Fruit fly (Drosophila melanogaster): ENCODE measurements around the gene sip2.

The sip2 gene

DNA sequence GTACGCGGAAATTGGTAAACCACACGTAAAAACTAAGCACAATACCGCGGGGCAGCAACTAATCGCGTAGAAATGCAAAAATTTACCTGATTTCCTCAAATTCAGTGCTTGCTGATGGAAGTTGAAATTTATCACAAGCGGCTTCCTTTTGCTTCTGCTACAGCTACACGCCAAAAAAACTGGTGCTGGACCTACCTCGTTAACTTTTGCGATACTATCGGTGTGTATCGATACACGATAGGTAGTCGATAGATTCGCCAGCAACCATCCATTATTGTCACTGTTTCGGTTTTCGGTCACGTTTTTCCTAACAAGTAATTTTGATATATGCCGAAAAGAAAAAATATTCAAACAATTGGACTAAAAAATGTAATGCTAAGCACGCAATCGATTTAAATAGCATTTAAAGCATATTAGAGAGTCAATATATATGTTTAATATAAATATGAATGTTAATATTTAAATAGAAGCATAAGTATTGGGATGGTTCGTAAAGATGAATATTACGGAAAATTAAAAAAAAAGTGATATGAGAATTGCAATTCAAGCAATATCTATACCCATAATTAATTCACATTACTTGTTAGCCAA is 3.6 kb upstream of the sip2 start, which contains the start of gene Sumo (continued):
- TF ChIP-seq ro (GFP tag; IDR thresholded peaks at IDR 0.05), result no peak
- no peak for TF ChIP-seq CG15011 (GFP tag; optimal IDR thresholded peaks at IDR 0.05)
- TF ChIP-seq trh (GFP tag; optimal IDR thresholded peaks at IDR 0.05), result no peak
- no peak for TF ChIP-seq grn (GFP tag; optimal IDR thresholded peaks at IDR 0.05)
- TF ChIP-seq tgo (GFP tag; IDR thresholded peaks at IDR 0.05), result no peak
- peak; percentile 4 for TF ChIP-seq dmrt11E (tag; optimal IDR thresholded peaks at IDR 0.05)
- TF ChIP-seq zen2 (GFP tag; IDR thresholded peaks at IDR 0.05; ENCODE audit: partially characterized antibody), result peak; percentile 99
- no peak for TF ChIP-seq CG6683 (GFP tag; optimal IDR thresholded peaks at IDR 0.05)
- no peak for TF ChIP-seq CG17328 (GFP tag; IDR thresholded peaks at IDR 0.05)
- no peak for TF ChIP-seq NK7.1 (GFP tag; optimal IDR thresholded peaks at IDR 0.05)
- TF ChIP-seq CG3407 (GFP tag; optimal IDR thresholded peaks at IDR 0.05), result no peak
- TF ChIP-seq PHDP (tag; optimal IDR thresholded peaks at IDR 0.05), result no peak
- TF ChIP-seq CG4328 (GFP tag; optimal IDR thresholded peaks at IDR 0.05), result no peak
- TF ChIP-seq CG15479 (GFP tag; optimal IDR thresholded peaks at IDR 0.05), result no peak
- no peak for TF ChIP-seq Mad (GFP tag; optimal IDR thresholded peaks at IDR 0.05)
- TF ChIP-seq CG8478 (optimal IDR thresholded peaks at IDR 0.05), result no peak
- TF ChIP-seq CG10321 (GFP tag; IDR thresholded peaks at IDR 0.05), result no peak
- no peak for TF ChIP-seq gro (GFP tag; optimal IDR thresholded peaks at IDR 0.05)
- no peak for TF ChIP-seq otp (GFP tag; IDR thresholded peaks at IDR 0.05)
- TF ChIP-seq CG10462 (GFP tag; optimal IDR thresholded peaks at IDR 0.05), result no peak
- no peak for TF ChIP-seq ftz-f1 (GFP tag; optimal IDR thresholded peaks at IDR 0.05)
- no peak for TF ChIP-seq CG4730 (GFP tag; IDR thresholded peaks at IDR 0.05)
- TF ChIP-seq Usf (GFP tag; optimal IDR thresholded peaks at IDR 0.05), result peak; percentile 25
- peak; percentile 94 for TF ChIP-seq CG13287 (GFP tag; IDR thresholded peaks at IDR 0.05; ENCODE audit: partially characterized antibody)
- peak; percentile 49 for TF ChIP-seq CG32532 (GFP tag; IDR thresholded peaks at IDR 0.05)
- 0 out of 2 replicates have a peak, but pooled peaks have one; percentile 13 for TF ChIP-seq E2f1 (GFP tag; IDR thresholded peaks at IDR 0.05)
- no peak for TF ChIP-seq Lim3 (GFP tag; IDR thresholded peaks at IDR 0.05)
- TF ChIP-seq CG3163 (GFP tag; optimal IDR thresholded peaks at IDR 0.05), result no peak
- peak; percentile 93 for TF ChIP-seq CG9932 (GFP tag; IDR thresholded peaks at IDR 0.05)
- no peak for TF ChIP-seq Doc2 (GFP tag; IDR thresholded peaks at IDR 0.05)
- TF ChIP-seq Lhr (GFP tag; optimal IDR thresholded peaks at IDR 0.05), result peak; percentile 15
- no peak for TF ChIP-seq CG10959 (GFP tag; IDR thresholded peaks at IDR 0.05)
- peak; percentile 93 for TF ChIP-seq unc-4 (GFP tag; IDR thresholded peaks at IDR 0.05; ENCODE audit: partially characterized antibody)
- no peak for TF ChIP-seq Ravus (GFP tag; IDR thresholded peaks at IDR 0.05)
- no peak for TF ChIP-seq exex (tag; optimal IDR thresholded peaks at IDR 0.05)
- TF ChIP-seq hth (optimal IDR thresholded peaks at IDR 0.05), result no peak
- no peak for TF ChIP-seq Dfd (GFP tag; optimal IDR thresholded peaks at IDR 0.05)
- TF ChIP-seq CG3995 (GFP tag; optimal IDR thresholded peaks at IDR 0.05), result peak; percentile 99
- peak; percentile 23 for TF ChIP-seq sug (tag; optimal IDR thresholded peaks at IDR 0.05)
- 0 out of 2 replicates have a peak, but pooled peaks have one; percentile 3 for TF ChIP-seq sisA (GFP tag; IDR thresholded peaks at IDR 0.05)
- no peak for TF ChIP-seq CG6765 (GFP tag; optimal IDR thresholded peaks at IDR 0.05)
- TF ChIP-seq tna (GFP tag; IDR thresholded peaks at IDR 0.05; ENCODE audit: partially characterized antibody), result peak; percentile 98
- no peak for TF ChIP-seq D (optimal IDR thresholded peaks at IDR 0.05)
- no peak for TF ChIP-seq D (GFP tag; optimal IDR thresholded peaks at IDR 0.05)
- peak; percentile 66 for TF ChIP-seq trem (tag; optimal IDR thresholded peaks at IDR 0.05)
- no peak for TF ChIP-seq seq (GFP tag; IDR thresholded peaks at IDR 0.05)
- no peak for TF ChIP-seq btn (GFP tag; optimal IDR thresholded peaks at IDR 0.05)
- TF ChIP-seq CG12236 (GFP tag; optimal IDR thresholded peaks at IDR 0.05), result no peak
- no peak for TF ChIP-seq CG34376 (GFP tag; optimal IDR thresholded peaks at IDR 0.05)
- no peak for TF ChIP-seq Gsc (GFP tag; IDR thresholded peaks at IDR 0.05)
- peak; percentile 21 for TF ChIP-seq grau (tag; optimal IDR thresholded peaks at IDR 0.05)
- TF ChIP-seq sens (GFP tag), result no peak
- no peak for TF ChIP-seq CG7372 (GFP tag; IDR thresholded peaks at IDR 0.05)

All from whole organism, embryonic.